Fruit fly (Drosophila melanogaster) whole organism, pupa: Measurements from ENCODE around the gene Rbcn-3A.

ENCODE experiments used
- CG10348 ChIP-seq: fragments of 200-800 bp; sonication (Bioruptor generic); IDR thresholded peaks from 2 replicates; pipeline ENCODE4 v1.3.6; 2022; ENCODE audit warnings: missing biosample characterization, missing genetic modification characterization
- CG12605 ChIP-seq: fragments of 200-800 bp; sonication (Bioruptor generic); IDR thresholded peaks from 2 replicates; pipeline ENCODE4 v1.3.6; 2022; ENCODE audit warnings: missing biosample characterization, missing genetic modification characterization
- CG13204 ChIP-seq: fragments of 200-800 bp; sonication (Bioruptor generic); optimal IDR thresholded peaks from 2 replicates; lab custom pipeline; 2018; ENCODE audit warnings: missing biosample characterization, mild to moderate bottlenecking, missing genetic modification characterization, moderate library complexity
- CG14655 ChIP-seq: fragments of 200-800 bp; sonication (Bioruptor generic); optimal IDR thresholded peaks from 3 replicates; lab custom pipeline; 2017; ENCODE audit warnings: mild to moderate bottlenecking, missing biosample characterization, missing genetic modification reagents, missing genetic modification characterization
- CG15710 ChIP-seq: fragments of 200-800 bp; sonication (Bioruptor generic); optimal IDR thresholded peaks from 2 replicates; lab custom pipeline; 2018; ENCODE audit warnings: missing biosample characterization, mild to moderate bottlenecking, missing genetic modification characterization, moderate library complexity
- CG17806 ChIP-seq: fragments of 200-800 bp; sonication (Bioruptor generic); optimal IDR thresholded peaks from 2 replicates; lab custom pipeline; 2018; ENCODE audit warnings: missing biosample characterization, mild to moderate bottlenecking, missing genetic modification characterization, moderate library complexity
- CG32121 ChIP-seq: fragments of 200-800 bp; sonication (Bioruptor generic); IDR thresholded peaks from 2 replicates; pipeline ENCODE4 v1.3.6; 2022; ENCODE audit warnings: missing biosample characterization, missing genetic modification characterization
- CG34367 ChIP-seq: fragments of 200-800 bp; sonication (Bioruptor generic); optimal IDR thresholded peaks from 2 replicates; lab custom pipeline; 2018; ENCODE audit warnings: missing biosample characterization, mild to moderate bottlenecking, missing genetic modification characterization
- CG4496 ChIP-seq: fragments of 200-800 bp; sonication (Bioruptor generic); IDR thresholded peaks from 3 replicates; pipeline ENCODE4 v1.3.6; 2022; ENCODE audit warnings: missing biosample characterization, missing genetic modification characterization
- CG8159 ChIP-seq: fragments of 200-800 bp; sonication (Bioruptor generic); optimal IDR thresholded peaks from 3 replicates; lab custom pipeline; 2018; ENCODE audit warnings: missing biosample characterization, mild to moderate bottlenecking, missing genetic modification characterization, moderate library complexity
- CG8301 ChIP-seq: fragments of 200-800 bp; sonication (Bioruptor generic); optimal IDR thresholded peaks from 2 replicates; lab custom pipeline; 2018; ENCODE audit warnings: missing biosample characterization, mild to moderate bottlenecking, missing genetic modification characterization
- CG9948 ChIP-seq: fragments of 200-800 bp; sonication (Bioruptor generic); optimal IDR thresholded peaks from 2 replicates; lab custom pipeline; 2018; ENCODE audit warnings: missing biosample characterization, mild to moderate bottlenecking, missing genetic modification characterization, moderate library complexity
- D1 ChIP-seq: fragments of 200-800 bp; sonication (Bioruptor generic); optimal IDR thresholded peaks from 2 replicates; lab custom pipeline; 2018; ENCODE audit warnings: missing biosample characterization, mild to moderate bottlenecking, missing genetic modification characterization, moderate library complexity
- EcR ChIP-seq: fragments of 200-800 bp; sonication (Bioruptor generic); optimal IDR thresholded peaks from 3 replicates; lab custom pipeline; 2019; ENCODE audit warnings: missing biosample characterization, missing genetic modification characterization, mild to moderate bottlenecking, moderate library complexity, missing genetic modification reagents
- Ets98B ChIP-seq: fragments of 200-800 bp; sonication (Bioruptor generic); IDR thresholded peaks from 2 replicates; pipeline ENCODE4 v1.3.6; 2022; ENCODE audit warnings: missing biosample characterization, missing genetic modification characterization
- Pif1A ChIP-seq: fragments of 200-800 bp; sonication (Bioruptor generic); optimal IDR thresholded peaks from 3 replicates; lab custom pipeline; 2016; ENCODE audit warnings: missing biosample characterization, missing genetic modification characterization
- Pif1B ChIP-seq: fragments of 200-800 bp; sonication (Bioruptor generic); optimal IDR thresholded peaks from 3 replicates; lab custom pipeline; 2016; ENCODE audit warnings: missing biosample characterization, missing genetic modification characterization
- Snoo ChIP-seq: fragments of 200-800 bp; sonication (Bioruptor generic); optimal IDR thresholded peaks from 3 replicates; lab custom pipeline; 2017; ENCODE audit warnings: missing biosample characterization, mild to moderate bottlenecking, missing genetic modification characterization, inconsistent platforms
- gl ChIP-seq: fragments of 200-800 bp; sonication (Bioruptor generic); optimal IDR thresholded peaks from 2 replicates; lab custom pipeline; 2018; ENCODE audit warnings: missing biosample characterization, mild to moderate bottlenecking, missing genetic modification characterization
- rn ChIP-seq: fragments of 200-800 bp; sonication (Bioruptor generic); IDR thresholded peaks from 2 replicates; pipeline ENCODE4 v1.3.6; 2022; ENCODE audit warnings: missing biosample characterization, missing genetic modification characterization

The Rbcn-3A gene

DNA sequence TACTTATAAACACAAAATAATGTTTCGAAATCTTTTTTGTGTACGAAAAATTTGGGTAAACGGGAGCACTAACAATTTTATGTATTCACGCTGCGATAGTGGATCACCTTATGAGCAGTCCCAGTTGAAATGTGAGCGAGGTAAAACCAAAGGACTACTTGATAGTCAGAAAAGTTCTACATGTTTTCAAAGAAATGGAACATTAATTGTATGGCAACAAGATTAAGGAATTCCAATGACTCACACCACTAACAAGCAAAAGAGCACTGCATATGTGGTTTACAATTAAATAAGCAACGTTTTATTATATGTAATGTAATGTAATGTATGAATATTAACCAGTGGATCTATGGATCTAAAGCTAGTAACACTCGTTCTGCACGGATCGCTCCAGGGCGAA lies 39.0 kb upstream of the Rbcn-3A start, which contains the start of gene CG15892:
TSS of gene CG15892 (minus strand) at position 101 of the 400 bp plus-strand sequence.
- TF ChIP-seq Snoo, result no peak
- no peak for TF ChIP-seq Ets98B (GFP tag; lab: Robert Waterston, UW)
- TF ChIP-seq CG32121 (GFP tag; lab: Robert Waterston, UW), result no peak
- no peak for TF ChIP-seq CG12605 (GFP tag; lab: Robert Waterston, UW)
- no peak for TF ChIP-seq CG9948
- no peak for TF ChIP-seq CG13204 (GFP tag; lab: Kevin White, UChicago)
- TF ChIP-seq D1 (tag; lab: Kevin White, UChicago), result no peak
- TF ChIP-seq CG4496, result no peak
- no peak for TF ChIP-seq CG15710
- TF ChIP-seq CG14655 (GFP tag; lab: Kevin White, UChicago), result no peak
- no peak for TF ChIP-seq gl (tag; lab: Kevin White, UChicago)
- TF ChIP-seq CG8301 (tag; lab: Kevin White, UChicago), result no peak

DNA sequence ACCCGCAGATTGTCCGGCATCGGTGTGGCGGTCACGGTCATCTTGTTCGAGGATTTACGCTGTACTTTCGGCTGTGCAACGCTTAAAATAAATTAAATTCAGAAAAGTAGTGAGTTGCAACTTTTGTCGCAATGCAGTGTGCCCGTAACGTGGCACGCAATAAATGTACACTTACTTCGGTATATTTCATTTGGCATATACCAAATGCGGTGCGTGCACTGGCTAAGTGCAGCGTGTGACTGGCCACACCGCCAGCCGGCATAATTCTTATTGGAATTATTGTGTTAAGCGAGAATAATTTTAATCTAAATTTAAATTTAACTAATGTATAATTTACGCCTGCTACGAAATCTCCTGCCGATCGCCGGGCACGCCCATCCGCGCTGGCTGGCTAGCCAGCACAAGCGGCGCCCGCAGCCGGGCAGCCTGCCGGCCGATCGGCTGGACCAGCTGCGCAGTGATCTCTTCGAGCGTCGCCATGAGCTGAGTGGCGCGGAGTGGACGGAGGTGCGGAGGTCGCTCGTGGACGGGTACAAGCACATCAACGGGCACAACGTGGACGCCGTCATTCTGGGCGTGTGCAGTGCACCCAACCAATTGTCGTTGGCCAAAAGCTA lies 35.9 kb upstream of the Rbcn-3A start, which contains the start of the genes Rpt4 and mldr:
TSS of gene Rpt4 (minus strand) at position 163 of the 617 bp plus-strand sequence.
TSS of gene mldr (plus strand) at position 221 of the 617 bp plus-strand sequence.
- TF ChIP-seq CG32121 (GFP tag; lab: Robert Waterston, UW), result no peak

DNA sequence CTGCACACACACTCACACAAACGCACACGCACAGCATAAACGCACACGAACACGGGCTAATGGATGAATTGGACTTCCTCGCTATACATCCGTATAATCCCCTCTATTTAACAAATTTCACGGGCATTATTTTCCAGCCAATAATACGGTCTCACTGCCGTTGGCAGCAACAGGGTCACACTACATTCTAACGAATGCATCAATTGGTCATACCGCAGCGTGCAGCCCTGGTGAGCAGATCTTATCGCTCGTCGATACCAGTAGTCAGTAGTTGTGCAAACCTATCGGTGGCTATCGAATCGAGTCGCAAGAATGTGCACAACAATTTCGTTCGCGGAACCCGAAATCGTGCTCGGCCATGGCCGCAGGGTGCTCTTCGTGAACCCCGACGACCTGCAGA lies 32.6 kb upstream of the Rbcn-3A start, which contains the start of the genes Top3beta and wuho:
TSS of gene Top3beta (minus strand) at position 149 of the 400 bp plus-strand sequence.
TSS of gene wuho (plus strand) at position 259 of the 400 bp plus-strand sequence.
- TF ChIP-seq CG12605 (GFP tag; lab: Robert Waterston, UW) (no peak), CG4496 (peak; percentile 44; the same call in 1 of the 3 replicates), Pif1A (GFP tag; lab: Kevin White, UChicago) (no peak), CG32121 (GFP tag; lab: Robert Waterston, UW) (peak; percentile 43)

DNA sequence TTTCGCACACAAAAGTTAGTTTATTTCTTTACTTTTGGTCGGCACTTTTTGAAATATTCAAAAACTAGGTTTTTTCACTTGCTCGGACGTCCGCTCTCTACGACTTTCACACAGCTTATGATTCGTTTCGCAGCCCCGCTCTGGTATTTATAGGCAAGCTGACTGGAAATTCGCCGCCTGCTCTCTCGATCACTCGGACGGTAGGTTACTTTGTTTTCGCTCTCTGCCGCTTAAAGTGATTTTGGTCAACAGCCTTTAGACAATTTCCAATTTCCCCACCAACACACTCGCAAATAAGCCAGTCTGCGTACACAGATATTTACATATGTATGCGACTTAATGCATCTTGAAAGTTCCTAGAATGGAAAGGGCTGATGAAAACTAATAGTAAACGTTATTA lies 28.2 kb upstream of the Rbcn-3A start, which contains the start of gene CG11700:
TSS of gene CG11700 (minus strand) at position 106 of the 400 bp plus-strand sequence.
- 0 out of 3 replicates have a peak, but pooled peaks have one; percentile 31 for TF ChIP-seq CG4496
- peak; percentile 64 for TF ChIP-seq EcR (GFP tag; lab: Kevin White, UChicago)
- peak; percentile 33; the same call in 1 of the 2 replicates for TF ChIP-seq Ets98B (GFP tag; lab: Robert Waterston, UW)
- no peak for TF ChIP-seq CG17806 (tag; lab: Kevin White, UChicago)
- 0 out of 2 replicates have a peak, but pooled peaks have one; percentile 19 for TF ChIP-seq CG12605 (GFP tag; lab: Robert Waterston, UW)
- TF ChIP-seq gl (tag; lab: Kevin White, UChicago), result no peak
- no peak for TF ChIP-seq CG14655 (GFP tag; lab: Kevin White, UChicago)

DNA sequence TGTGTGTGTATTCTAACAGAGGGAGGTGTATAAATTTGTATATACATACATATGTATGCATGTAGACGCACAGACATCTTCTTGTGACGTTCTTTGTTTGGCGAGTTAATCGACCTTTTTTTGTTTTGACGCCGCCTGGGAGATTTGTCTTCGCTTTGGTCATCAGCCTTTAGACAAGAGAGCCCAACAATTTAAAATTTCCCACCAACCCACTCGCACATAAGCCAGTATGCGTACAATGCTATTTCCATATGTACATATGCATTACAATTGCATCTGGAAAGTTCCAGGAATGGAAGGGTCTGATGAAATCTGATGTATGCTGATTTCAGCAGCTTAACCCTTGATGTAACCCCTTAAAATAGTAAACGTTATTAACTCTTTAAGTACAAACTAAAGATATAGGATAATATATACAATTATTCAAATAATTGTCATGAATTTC lies 24.4 kb upstream of the Rbcn-3A start, which contains the start of gene Ubi-p5E:
TSS of gene Ubi-p5E (minus strand) at position 19 of the 445 bp plus-strand sequence.
- TF ChIP-seq EcR (GFP tag; lab: Kevin White, UChicago) (peak; percentile 90), CG13204 (GFP tag; lab: Kevin White, UChicago) (no peak), CG12605 (GFP tag; lab: Robert Waterston, UW) (0 out of 2 replicates have a peak, but pooled peaks have one; percentile 14), CG4496 (0 out of 3 replicates have a peak, but pooled peaks have one; percentile 38), D1 (tag; lab: Kevin White, UChicago) (no peak), Pif1B (no peak)

DNA sequence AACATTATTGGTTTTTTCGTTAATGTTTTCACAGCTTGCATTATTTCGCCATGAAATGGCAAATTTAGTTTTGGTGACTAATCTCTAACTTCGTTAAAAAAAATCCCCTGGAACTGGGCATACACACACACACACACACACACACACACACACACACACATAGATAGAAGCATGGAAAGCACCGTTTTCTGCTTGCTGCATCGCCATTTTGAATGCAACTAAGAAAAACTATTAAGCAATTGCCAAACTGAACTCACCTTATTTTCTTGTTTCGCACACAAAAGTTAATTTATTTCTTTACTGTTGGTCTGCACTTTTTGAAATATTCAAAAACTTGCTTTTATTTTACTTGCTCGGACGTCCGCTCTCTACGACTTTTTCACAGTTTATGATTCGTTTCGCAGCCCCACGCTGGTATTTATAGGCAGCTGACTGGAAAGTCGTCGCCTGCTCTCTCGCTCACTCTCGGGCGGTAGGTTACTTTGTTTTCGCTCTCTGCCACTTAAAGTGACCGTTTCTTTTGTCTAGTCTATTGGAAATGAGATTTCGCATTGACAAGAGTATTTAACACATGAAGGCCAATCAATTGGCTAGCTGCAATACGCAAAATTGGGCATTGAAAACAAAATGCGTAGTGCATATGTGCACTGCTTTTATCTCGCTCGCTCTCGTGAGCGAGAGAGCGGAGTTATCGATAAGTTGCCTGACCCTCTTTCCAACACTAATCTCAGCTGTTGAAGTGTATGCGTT lies 23.8 kb upstream of the Rbcn-3A start:
- TF ChIP-seq Snoo (no peak), CG8159 (tag; lab: Kevin White, UChicago) (peak; percentile 26), CG4496 (0 out of 3 replicates have a peak, but pooled peaks have one; percentile 15), CG9948 (no peak)

DNA sequence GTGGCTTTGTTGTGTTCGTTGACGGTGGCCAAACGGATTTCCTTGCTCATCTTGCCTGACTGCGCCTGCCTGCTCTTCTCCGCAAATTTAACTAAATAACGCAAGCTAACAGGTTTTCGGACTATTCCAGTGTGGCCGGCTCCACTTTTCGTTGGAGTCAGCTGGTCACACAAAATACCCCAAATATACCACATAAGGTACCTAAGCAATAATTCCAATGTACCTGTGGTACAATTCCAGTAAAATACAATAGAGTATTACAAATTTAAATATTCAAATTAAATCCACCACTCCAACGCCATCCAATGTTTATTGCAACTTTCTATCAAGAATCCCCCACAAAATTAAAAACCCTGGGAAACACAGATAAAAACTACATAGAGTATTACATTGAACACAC lies 21.3 kb upstream of the Rbcn-3A start, which contains the start of gene CG3566:
TSS of gene CG3566 (minus strand) at position 135 of the 400 bp plus-strand sequence.
- TF ChIP-seq CG17806 (tag; lab: Kevin White, UChicago) (no peak), CG34367 (no peak), rn (GFP tag; lab: Robert Waterston, UW) (no peak), CG8159 (tag; lab: Kevin White, UChicago) (no peak), gl (tag; lab: Kevin White, UChicago) (no peak), Ets98B (GFP tag; lab: Robert Waterston, UW) (no peak; the same call in 1 of the 2 replicates), CG4496 (no peak), CG15710 (no peak), D1 (tag; lab: Kevin White, UChicago) (no peak), CG8301 (tag; lab: Kevin White, UChicago) (no peak), CG32121 (GFP tag; lab: Robert Waterston, UW) (no peak), CG12605 (GFP tag; lab: Robert Waterston, UW) (no peak), EcR (GFP tag; lab: Kevin White, UChicago) (no peak), CG14655 (GFP tag; lab: Kevin White, UChicago) (no peak), CG10348 (no peak), Pif1B (no peak), Snoo (no peak), CG13204 (GFP tag; lab: Kevin White, UChicago) (no peak), Pif1A (GFP tag; lab: Kevin White, UChicago) (no peak)
- TF ChIP-seq, all 21 proteins: peak for 0
